Worm (Caenorhabditis elegans): ENCODE measurements around the gene nhr-27.

The nhr-27 gene

ce11 chrX:12808085-12808922 is at the start of gene nhr-27:
Gene nhr-27, minus strand, starts transcription at chrX:12808318.
- TF ChIP-seq ceh-82 (tag; optimal IDR thresholded peaks at IDR 0.05) (no peak), blmp-1 (tag; optimal IDR thresholded peaks at IDR 0.05; ENCODE audit: insufficient read depth) (peak; percentile 52)

- no peak for TF ChIP-seq mdl-1 (tag; optimal IDR thresholded peaks at IDR 0.05)
- no peak for TF ChIP-seq zag-1 (tag; optimal IDR thresholded peaks at IDR 0.05)
- TF ChIP-seq nhr-237 (tag; optimal IDR thresholded peaks at IDR 0.05), result no peak
- no peak for TF ChIP-seq elt-3 (tag; optimal IDR thresholded peaks at IDR 0.05)
- TF ChIP-seq crh-2 (tag; optimal IDR thresholded peaks at IDR 0.05), result no peak
- no peak for TF ChIP-seq egl-27 (tag; optimal IDR thresholded peaks at IDR 0.05)
- TF ChIP-seq nhr-129 (tag; optimal IDR thresholded peaks at IDR 0.05), result no peak
- TF ChIP-seq aly-2 (tag; optimal IDR thresholded peaks at IDR 0.05), result no peak
- no peak for TF ChIP-seq sma-3 (GFP tag; optimal IDR thresholded peaks at IDR 0.05)
- no peak for TF ChIP-seq nhr-11 (tag; optimal IDR thresholded peaks at IDR 0.05)
- TF ChIP-seq elt-1 (tag; optimal IDR thresholded peaks at IDR 0.05), result no peak
- no peak for TF ChIP-seq mbf-1 (tag; optimal IDR thresholded peaks at IDR 0.05)
- no peak for TF ChIP-seq lin-39 (tag; optimal IDR thresholded peaks at IDR 0.05)
These were observed 49.6 kb upstream of the nhr-27 start, which contains the start of gene T14G8.2 for ce11 chrX:12857701-12858100. Gene T14G8.2, plus strand, starts transcription at chrX:12858001.

ce11 chrX:12854680-12855079 is 46.6 kb upstream of the nhr-27 start:
- TF ChIP-seq mab-5 (tag; optimal IDR thresholded peaks at IDR 0.05) (no peak), gmeb-1 (tag; optimal IDR thresholded peaks at IDR 0.05) (no peak), C34F6.9 (tag; optimal IDR thresholded peaks at IDR 0.05) (no peak), elt-1 (tag; optimal IDR thresholded peaks at IDR 0.05) (no peak), Y55F3AM.14 (GFP tag; optimal IDR thresholded peaks at IDR 0.05) (no peak)

ce11 chrX:12854135-12854534 is 46.0 kb upstream of the nhr-27 start:
- peak; percentile 25 for TF ChIP-seq unc-55 (GFP tag; optimal IDR thresholded peaks at IDR 0.05)
- no peak for TF ChIP-seq nhr-25 (tag; optimal IDR thresholded peaks at IDR 0.05)

ce11 chrX:12853079-12853478 is 45.0 kb upstream of the nhr-27 start:
- TF ChIP-seq nhr-129 (tag; optimal IDR thresholded peaks at IDR 0.05) (peak; percentile 24), dmd-4 (tag; optimal IDR thresholded peaks at IDR 0.05) (no peak), skn-1 (tag; optimal IDR thresholded peaks at IDR 0.05) (no peak), F13H6.1 (tag; optimal IDR thresholded peaks at IDR 0.05) (peak; percentile 21), nhr-25 (tag; optimal IDR thresholded peaks at IDR 0.05) (no peak), sma-9 (GFP tag; optimal IDR thresholded peaks at IDR 0.05) (peak; percentile 3), sma-9 (tag; optimal IDR thresholded peaks at IDR 0.05) (no peak), mbf-1 (tag; optimal IDR thresholded peaks at IDR 0.05) (no peak), unc-39 (tag; optimal IDR thresholded peaks at IDR 0.05) (no peak), nhr-23 (tag; optimal IDR thresholded peaks at IDR 0.05) (no peak)

- TF ChIP-seq blmp-1 (tag; optimal IDR thresholded peaks at IDR 0.05; ENCODE audit: insufficient read depth) (no peak), nhr-21 (tag; optimal IDR thresholded peaks at IDR 0.05) (no peak), R02D3.7 (tag; optimal IDR thresholded peaks at IDR 0.05) (no peak), mdl-1 (tag; optimal IDR thresholded peaks at IDR 0.05) (no peak)
These were observed 44.5 kb upstream of the nhr-27 start, which contains the start of gene chd-3 for ce11 chrX:12852575-12852974. Gene chd-3, minus strand, starts transcription at chrX:12852601.

ce11 chrX:12846043-12846442 is 37.9 kb upstream of the nhr-27 start, which contains the start of gene C52G5.3:
Gene C52G5.3, minus strand, starts transcription at chrX:12846143.
- TF ChIP-seq nhr-129 (tag; optimal IDR thresholded peaks at IDR 0.05) (no peak), mab-5 (tag; optimal IDR thresholded peaks at IDR 0.05) (no peak), lin-13 (GFP tag; optimal IDR thresholded peaks at IDR 0.05) (no peak), ceh-82 (tag; optimal IDR thresholded peaks at IDR 0.05) (no peak), elt-3 (tag; optimal IDR thresholded peaks at IDR 0.05) (no peak), nhr-23 (tag; optimal IDR thresholded peaks at IDR 0.05) (no peak), ztf-1 (GFP tag; conservative IDR thresholded peaks at IDR 0.05) (no peak), unc-55 (GFP tag; optimal IDR thresholded peaks at IDR 0.05) (no peak), dmd-4 (tag; optimal IDR thresholded peaks at IDR 0.05) (no peak), F13H6.1 (tag; optimal IDR thresholded peaks at IDR 0.05) (no peak), peb-1 (tag; optimal IDR thresholded peaks at IDR 0.05) (no peak), Y55F3AM.14 (GFP tag; optimal IDR thresholded peaks at IDR 0.05) (no peak), nhr-21 (tag; optimal IDR thresholded peaks at IDR 0.05) (no peak), fos-1 (tag; optimal IDR thresholded peaks at IDR 0.05) (no peak), mdl-1 (tag; optimal IDR thresholded peaks at IDR 0.05) (no peak), zag-1 (tag; optimal IDR thresholded peaks at IDR 0.05) (no peak), nhr-11 (tag; optimal IDR thresholded peaks at IDR 0.05) (no peak)

Data from whole organism, L2 larva.